Fruit fly (Drosophila melanogaster) whole organism, embryonic: Measurements from ENCODE around the gene fwe.

Source experiments
- Bgb ChIP-seq: fragments of 200-800 bp; sonication (Bioruptor generic); IDR thresholded peaks from 2 replicates; pipeline ENCODE4 v1.3.6; 2022; ENCODE audit warnings: missing biosample characterization, missing genetic modification characterization; ENCODE audit not compliant: partially characterized antibody
- BtbVII ChIP-seq: fragments of 200-800 bp; sonication (Bioruptor generic); optimal IDR thresholded peaks from 3 replicates; lab custom pipeline; 2017; ENCODE audit warnings: missing biosample characterization, mild to moderate bottlenecking, missing genetic modification characterization
- CG10321 ChIP-seq: fragments of 200-800 bp; sonication (Bioruptor generic); IDR thresholded peaks from 2 replicates; pipeline ENCODE4 v1.3.6; 2022; ENCODE audit warnings: missing biosample characterization, missing genetic modification characterization
- CG11695 ChIP-seq: fragments of 200-800 bp; sonication (Bioruptor generic); IDR thresholded peaks from 3 replicates; pipeline ENCODE4 v1.3.6; 2022; ENCODE audit warnings: missing biosample characterization, missing genetic modification characterization
- CG12744 ChIP-seq: fragments of 200-800 bp; sonication (Bioruptor generic); optimal IDR thresholded peaks from 2 replicates; lab custom pipeline; 2016; ENCODE audit warnings: missing biosample characterization, missing genetic modification characterization
- CG12769 ChIP-seq: fragments of 200-800 bp; sonication (Bioruptor generic); optimal IDR thresholded peaks from 2 replicates; lab custom pipeline; 2019; ENCODE audit warnings: missing biosample characterization, mild to moderate bottlenecking, missing genetic modification characterization, moderate library complexity
- CG13287 ChIP-seq: fragments of 200-800 bp; sonication (Bioruptor generic); IDR thresholded peaks from 2 replicates; pipeline ENCODE4 v1.3.6; 2022; ENCODE audit warnings: missing biosample characterization, missing genetic modification characterization; ENCODE audit not compliant: partially characterized antibody
- CG18599 ChIP-seq: fragments of 200-800 bp; sonication (Bioruptor generic); optimal IDR thresholded peaks from 3 replicates; lab custom pipeline; 2017; ENCODE audit warnings: missing biosample characterization, missing genetic modification characterization, mild to moderate bottlenecking, moderate library complexity, missing genetic modification reagents
- CG2199 ChIP-seq: fragments of 200-800 bp; sonication (Bioruptor generic); IDR thresholded peaks from 3 replicates; pipeline ENCODE4 v1.3.6; 2022; ENCODE audit warnings: missing biosample characterization, missing genetic modification characterization
- CG2712 ChIP-seq: fragments of 200-800 bp; optimal IDR thresholded peaks from 3 replicates; lab custom pipeline; 2019; ENCODE audit warnings: missing biosample characterization, mild to moderate bottlenecking, missing genetic modification characterization, moderate library complexity
- CG30020 ChIP-seq: fragments of 200-800 bp; optimal IDR thresholded peaks from 2 replicates; lab custom pipeline; 2019; ENCODE audit warnings: missing biosample characterization, mild to moderate bottlenecking, missing genetic modification characterization, moderate library complexity
- CG32767 ChIP-seq: fragments of 200-800 bp; sonication (Bioruptor generic); IDR thresholded peaks from 2 replicates; pipeline ENCODE4 v1.3.6; 2022; ENCODE audit warnings: missing biosample characterization, missing genetic modification characterization
- CG34224 ChIP-seq: fragments of 200-800 bp; sonication (Bioruptor generic); IDR thresholded peaks from 3 replicates; pipeline ENCODE4 v1.3.6; 2022; ENCODE audit warnings: missing biosample characterization, missing genetic modification characterization; ENCODE audit not compliant: partially characterized antibody
- CG42726 ChIP-seq: fragments of 200-800 bp; sonication (Bioruptor generic); IDR thresholded peaks from 2 replicates; pipeline ENCODE4 v1.3.6; 2022; ENCODE audit warnings: missing biosample characterization, missing genetic modification characterization; ENCODE audit not compliant: partially characterized antibody
- CG4328 ChIP-seq: fragments of 200-800 bp; sonication (Bioruptor generic); optimal IDR thresholded peaks from 3 replicates; lab custom pipeline; 2017; ENCODE audit warnings: missing biosample characterization, missing genetic modification reagents, missing genetic modification characterization
- CG5953 ChIP-seq: fragments of 200-800 bp; sonication (Bioruptor generic); IDR thresholded peaks from 2 replicates; pipeline ENCODE4 v1.3.6; 2022; ENCODE audit warnings: missing biosample characterization, missing genetic modification characterization
- CG7271 ChIP-seq: fragments of 200-800 bp; sonication (Bioruptor generic); optimal IDR thresholded peaks from 2 replicates; lab custom pipeline; 2018; ENCODE audit warnings: missing biosample characterization, mild to moderate bottlenecking, missing genetic modification characterization, moderate library complexity
- CG7963 ChIP-seq: fragments of 200-800 bp; sonication (Bioruptor generic); IDR thresholded peaks from 3 replicates; pipeline ENCODE4 v1.3.6; 2022; ENCODE audit warnings: missing biosample characterization, missing genetic modification characterization; ENCODE audit not compliant: partially characterized antibody
- CG9727 ChIP-seq: fragments of 200-800 bp; sonication (Bioruptor generic); optimal IDR thresholded peaks from 3 replicates; lab custom pipeline; 2017; ENCODE audit warnings: missing biosample characterization, mild to moderate bottlenecking, missing genetic modification characterization
- CTCF ChIP-seq: fragments of 200-800 bp; sonication (Bioruptor generic); optimal IDR thresholded peaks from 2 replicates; lab custom pipeline; 2017; ENCODE audit warnings: missing biosample characterization, mild to moderate bottlenecking, missing genetic modification characterization, moderate library complexity
- CrebB ChIP-seq: fragments of 200-800 bp; sonication (Bioruptor generic); optimal IDR thresholded peaks from 3 replicates; lab custom pipeline; 2018; ENCODE audit warnings: missing biosample characterization, mild to moderate bottlenecking, missing genetic modification characterization
- D19A ChIP-seq: fragments of 200-800 bp; optimal IDR thresholded peaks from 3 replicates; lab custom pipeline; 2019; ENCODE audit warnings: missing biosample characterization, mild to moderate bottlenecking, missing genetic modification characterization, moderate library complexity
- Dip2 ChIP-seq: fragments of 200-800 bp; sonication (Bioruptor generic); IDR thresholded peaks from 2 replicates; pipeline ENCODE4 v1.3.6; 2022; ENCODE audit warnings: missing biosample characterization, missing genetic modification characterization
- Dp ChIP-seq: fragments of 200-800 bp; sonication (Bioruptor generic); optimal IDR thresholded peaks from 2 replicates; lab custom pipeline; 2018; ENCODE audit warnings: missing biosample characterization, mild to moderate bottlenecking, missing genetic modification characterization, moderate library complexity
- Med ChIP-seq: fragments of 200-800 bp; sonication (Bioruptor generic); peaks from one replicate; lab custom pipeline; 2016; ENCODE audit warnings: missing biosample characterization, missing genetic modification characterization, mild to moderate bottlenecking, inconsistent platforms, moderate library complexity
- Pdp1 ChIP-seq, 2 experiments: fragments of 200-800 bp; sonication (Bioruptor generic); optimal IDR thresholded peaks; 3 replicates each; lab custom pipeline; 2016; ENCODE audit warnings: missing biosample characterization in 2 of 2, missing genetic modification characterization in 2 of 2, mild to moderate bottlenecking in 1 of 2, moderate library complexity in 1 of 2
- Sin3A ChIP-seq: fragments of >200 bp; optimal IDR thresholded peaks from 2 replicates; lab custom pipeline; 2018
- Sry-β ChIP-seq: fragments of 200-800 bp; sonication (Bioruptor generic); optimal IDR thresholded peaks from 2 replicates; lab custom pipeline; 2018; ENCODE audit warnings: missing biosample characterization, mild to moderate bottlenecking, missing genetic modification characterization, moderate library complexity
- amos ChIP-seq: fragments of 200-800 bp; sonication (Bioruptor generic); IDR thresholded peaks from 2 replicates; pipeline ENCODE4 v1.3.6; 2022; ENCODE audit warnings: missing biosample characterization, missing genetic modification characterization; ENCODE audit not compliant: partially characterized antibody
- bbx ChIP-seq: fragments of 200-800 bp; sonication (Bioruptor generic); IDR thresholded peaks from 2 replicates; pipeline ENCODE4 v1.3.6; 2022; ENCODE audit warnings: missing biosample characterization, missing genetic modification characterization; ENCODE audit not compliant: partially characterized antibody
- corto ChIP-seq: fragments of 200-800 bp; sonication (Bioruptor generic); optimal IDR thresholded peaks from 2 replicates; lab custom pipeline; 2016; ENCODE audit warnings: missing biosample characterization, mild to moderate bottlenecking, missing genetic modification characterization, moderate library complexity
- dati ChIP-seq: fragments of 200-800 bp; sonication (Bioruptor generic); IDR thresholded peaks from 2 replicates; pipeline ENCODE4 v1.3.6; 2022; ENCODE audit warnings: missing biosample characterization, missing genetic modification characterization
- dmrt11E ChIP-seq: fragments of 200-800 bp; sonication (Bioruptor generic); optimal IDR thresholded peaks from 3 replicates; lab custom pipeline; 2018; ENCODE audit warnings: missing biosample characterization, mild to moderate bottlenecking, missing genetic modification characterization, moderate library complexity
- fd3F ChIP-seq: fragments of 200-800 bp; sonication (Bioruptor generic); optimal IDR thresholded peaks from 2 replicates; lab custom pipeline; 2018; ENCODE audit warnings: missing biosample characterization, mild to moderate bottlenecking, missing genetic modification characterization, moderate library complexity
- gem ChIP-seq: fragments of 200-800 bp; sonication (Bioruptor generic); optimal IDR thresholded peaks from 2 replicates; lab custom pipeline; 2019; ENCODE audit warnings: missing biosample characterization, mild to moderate bottlenecking, missing genetic modification characterization, moderate library complexity
- hb ChIP-seq: fragments of 200-800 bp; sonication (Bioruptor generic); IDR thresholded peaks from 3 replicates; pipeline ENCODE4 v1.3.6; 2022; ENCODE audit warnings: missing biosample characterization, missing genetic modification characterization; ENCODE audit not compliant: partially characterized antibody
- nau ChIP-seq: fragments of 200-800 bp; sonication (Bioruptor generic); optimal IDR thresholded peaks from 3 replicates; lab custom pipeline; 2017; ENCODE audit warnings: missing biosample characterization, mild to moderate bottlenecking, missing genetic modification characterization, missing genetic modification reagents
- pb ChIP-seq: fragments of 200-800 bp; sonication (Bioruptor generic); optimal IDR thresholded peaks from 3 replicates; lab custom pipeline; 2016; ENCODE audit warnings: missing biosample characterization, missing genetic modification characterization
- sim ChIP-seq: fragments of 200-800 bp; sonication (Bioruptor generic); IDR thresholded peaks from 2 replicates; pipeline ENCODE4 v1.3.6; 2022; ENCODE audit warnings: missing biosample characterization, missing genetic modification characterization
- sqz ChIP-seq: fragments of 200-800 bp; sonication (Bioruptor generic); optimal IDR thresholded peaks from 3 replicates; lab custom pipeline; 2018; ENCODE audit warnings: missing biosample characterization, mild to moderate bottlenecking, missing genetic modification characterization
- stc ChIP-seq: fragments of 200-800 bp; sonication (Bioruptor generic); IDR thresholded peaks from 2 replicates; pipeline ENCODE4 v1.3.6; 2022; ENCODE audit warnings: missing biosample characterization, missing genetic modification characterization
- stwl ChIP-seq: fragments of 200-800 bp; sonication (Bioruptor generic); optimal IDR thresholded peaks from 3 replicates; lab custom pipeline; 2018; ENCODE audit warnings: missing biosample characterization, mild to moderate bottlenecking, missing genetic modification characterization, moderate library complexity
- sug ChIP-seq: fragments of 200-800 bp; optimal IDR thresholded peaks from 2 replicates; lab custom pipeline; 2019; ENCODE audit warnings: missing biosample characterization, mild to moderate bottlenecking, missing genetic modification characterization, moderate library complexity
- tio ChIP-seq: fragments of 200-800 bp; sonication (Bioruptor generic); optimal IDR thresholded peaks from 2 replicates; lab custom pipeline; 2017; ENCODE audit warnings: missing biosample characterization, missing genetic modification characterization, inconsistent platforms
- wor ChIP-seq: fragments of 200-800 bp; sonication (Bioruptor generic); IDR thresholded peaks from 2 replicates; pipeline ENCODE4 v1.3.6; 2022; ENCODE audit warnings: missing biosample characterization, missing genetic modification characterization
- zfh1 ChIP-seq: fragments of 200-800 bp; sonication (Bioruptor generic); IDR thresholded peaks from 3 replicates; pipeline ENCODE4 v1.3.6; 2022; ENCODE audit warnings: missing biosample characterization, missing genetic modification characterization

fwe gene

dm6 chr3L:15809185-15809584 is 7.0 kb downstream of the fwe start, which contains the start of gene CG13445:
Gene CG13445 (plus strand): TSS chr3L:15809485.
- TF ChIP-seq CG18599 (GFP tag; lab: Kevin White, UChicago) = no peak
- no peak for TF ChIP-seq stc (GFP tag; lab: Robert Waterston, UW)
- no peak for TF ChIP-seq D19A
- peak; percentile 57 for TF ChIP-seq Med (GFP tag; lab: Kevin White, UChicago)
- no peak for TF ChIP-seq wor
- no peak for TF ChIP-seq CG30020 (tag; lab: Kevin White, UChicago)
- no peak for TF ChIP-seq CrebB
- no peak for TF ChIP-seq tio (GFP tag; lab: Kevin White, UChicago)
- no peak for TF ChIP-seq CG42726 (GFP tag; lab: Robert Waterston, UW)
- no peak for TF ChIP-seq Sin3A (lab: Kevin White, UChicago)
- TF ChIP-seq CG4328 (GFP tag; lab: Kevin White, UChicago) = no peak
- TF ChIP-seq CG12769 = no peak
- TF ChIP-seq CG10321 = no peak
- no peak for TF ChIP-seq sqz (GFP tag; lab: Kevin White, UChicago)
- 0 out of 2 replicates have a peak, but pooled peaks have one; percentile 3 for TF ChIP-seq sim (GFP tag; lab: Robert Waterston, UW)
- no peak for TF ChIP-seq CG11695 (GFP tag; lab: Robert Waterston, UW)
- TF ChIP-seq Dp (GFP tag; lab: Kevin White, UChicago) = no peak
- TF ChIP-seq CG34224 = no peak
- TF ChIP-seq, all 482 proteins: peak for 2

- TF ChIP-seq CTCF (GFP tag; lab: Kevin White, UChicago) (peak; percentile 60), Bgb (GFP tag; lab: Robert Waterston, UW) (peak; percentile 42), CG12744 (GFP tag; lab: Kevin White, UChicago) (no peak), bbx (0 out of 2 replicates have a peak, but pooled peaks have one; percentile 12), CG2712 (tag; lab: Kevin White, UChicago) (no peak), Pdp1 (GFP tag; optimal IDR thresholded peaks at IDR 0.05; lab: Kevin White, UChicago) (peak in 1 of 2 experiments; percentile 91), amos (GFP tag; lab: Robert Waterston, UW) (peak; percentile 44), stwl (tag; lab: Kevin White, UChicago) (peak; percentile 30), CG2199 (GFP tag; lab: Robert Waterston, UW) (peak; percentile 68), CG7963 (GFP tag; lab: Robert Waterston, UW) (0 out of 3 replicates have a peak, but pooled peaks have one; percentile 5)
- TF ChIP-seq, all 482 proteins: peak for 8
Observed at dm6 chr3L:15808667-15809066, 7.5 kb downstream of the fwe start.

dm6 chr3L:15808022-15808421 is 8.2 kb downstream of the fwe start, which contains the start of gene CG6244:
Gene CG6244 (plus strand): TSS chr3L:15808322.
- no peak for TF ChIP-seq CG5953 (GFP tag; lab: Robert Waterston, UW)
- TF ChIP-seq Sry-β (GFP tag; lab: Kevin White, UChicago) = peak; percentile 8

- TF ChIP-seq zfh1 (GFP tag; lab: Robert Waterston, UW) (0 out of 3 replicates have a peak, but pooled peaks have one; percentile 36), gem (tag; lab: Kevin White, UChicago) (peak; percentile 34), CG9727 (GFP tag; lab: Kevin White, UChicago) (peak; percentile 29), dati (no peak), sug (tag; lab: Kevin White, UChicago) (no peak), CG13287 (GFP tag; lab: Robert Waterston, UW) (no peak), CG2712 (tag; lab: Kevin White, UChicago) (peak; percentile 46), pb (GFP tag; lab: Kevin White, UChicago) (no peak), CG32767 (GFP tag; lab: Robert Waterston, UW) (no peak), nau (GFP tag; lab: Kevin White, UChicago) (no peak), fd3F (no peak), Dip2 (GFP tag; lab: Robert Waterston, UW) (no peak), CG7271 (tag; lab: Kevin White, UChicago) (no peak), corto (no peak), Pdp1 (GFP tag; optimal IDR thresholded peaks at IDR 0.05; lab: Kevin White, UChicago) (no peak), hb (no peak), dmrt11E (peak; percentile 64), CrebB (no peak), BtbVII (GFP tag; lab: Kevin White, UChicago) (no peak)
Observed at dm6 chr3L:15802655-15803054, 13.6 kb downstream of the fwe start.
